Fruit fly (Drosophila melanogaster) whole organism: ENCODE results near the gene CG4751.

Source experiments
- CG8478 ChIP-seq: fragments of >200 bp; optimal IDR thresholded peaks from 2 replicates; lab custom pipeline; 2018; ENCODE audit warnings: inconsistent platforms
- Dll ChIP-seq: fragments of >200 bp; optimal IDR thresholded peaks from 2 replicates; lab custom pipeline; 2017
- EcR ChIP-seq, 2 experiments: fragments of >200 bp; optimal IDR thresholded peaks; 2 replicates each; lab custom pipeline; 2017; ENCODE audit warnings: missing biosample characterization in 2 of 2, missing genetic modification characterization in 2 of 2, missing genetic modification reagents in 2 of 2
- pan ChIP-seq: fragments of >200 bp; optimal IDR thresholded peaks from 2 replicates; lab custom pipeline; 2017
- psq ChIP-seq: fragments of >200 bp; optimal IDR thresholded peaks from 2 replicates; lab custom pipeline; 2017
- usp ChIP-seq: fragments of >200 bp; optimal IDR thresholded peaks from 2 replicates; lab custom pipeline; 2017; ENCODE audit warnings: missing biosample characterization, missing genetic modification characterization, mixed read lengths

CG4751 gene

dm6 chr2L:11171615-11172356, 41.2 kb downstream of the CG4751 start, which contains the start of gene Vm32E:
Gene Vm32E, minus strand, starts transcription at chr2L:11171665.
- TF ChIP-seq psq (lab: Kevin White, UChicago) (no peak), EcR (GFP tag; optimal IDR thresholded peaks at IDR 0.05; lab: Kevin White, UChicago) (no peak), CG8478 (no peak)

- TF ChIP-seq CG8478 (no peak), usp (no peak), pan (lab: Kevin White, UChicago) (no peak), psq (lab: Kevin White, UChicago) (no peak), EcR (GFP tag; optimal IDR thresholded peaks at IDR 0.05; lab: Kevin White, UChicago) (no peak), Dll (lab: Kevin White, UChicago) (no peak)
Measured at dm6 chr2L:11175393-11176258, 45.1 kb downstream of the CG4751 start.

dm6 chr2L:11178334-11178733, 47.8 kb downstream of the CG4751 start:
- TF ChIP-seq Dll (lab: Kevin White, UChicago) (no peak), EcR (GFP tag; optimal IDR thresholded peaks at IDR 0.05; lab: Kevin White, UChicago) (no peak), CG8478 (no peak), pan (lab: Kevin White, UChicago) (no peak), usp (no peak), psq (lab: Kevin White, UChicago) (no peak)

- TF ChIP-seq CG8478 (no peak), pan (lab: Kevin White, UChicago) (no peak), psq (lab: Kevin White, UChicago) (no peak), usp (no peak), Dll (lab: Kevin White, UChicago) (no peak), EcR (GFP tag; optimal IDR thresholded peaks at IDR 0.05; lab: Kevin White, UChicago) (no peak)
Measured at dm6 chr2L:11178826-11179391, 48.4 kb downstream of the CG4751 start, which contains the start of gene Boh2. Gene Boh2, plus strand, starts transcription at chr2L:11179032.

dm6 chr2L:11182148-11182593, 51.6 kb downstream of the CG4751 start:
- no peak for TF ChIP-seq EcR (GFP tag; optimal IDR thresholded peaks at IDR 0.05; lab: Kevin White, UChicago)
- TF ChIP-seq pan (lab: Kevin White, UChicago) = no peak
- TF ChIP-seq psq (lab: Kevin White, UChicago) = no peak
- TF ChIP-seq usp = no peak
- no peak for TF ChIP-seq Dll (lab: Kevin White, UChicago)
- no peak for TF ChIP-seq CG8478

dm6 chr2L:11182610-11183243, 52.2 kb downstream of the CG4751 start:
- no peak for TF ChIP-seq psq (lab: Kevin White, UChicago)
- no peak for TF ChIP-seq EcR (GFP tag; optimal IDR thresholded peaks at IDR 0.05; lab: Kevin White, UChicago)
- no peak for TF ChIP-seq usp

dm6 chr2L:11184144-11184543, 53.6 kb downstream of the CG4751 start:
- TF ChIP-seq CG8478 (no peak), EcR (GFP tag; optimal IDR thresholded peaks at IDR 0.05; lab: Kevin White, UChicago) (no peak), usp (no peak), pan (lab: Kevin White, UChicago) (no peak), Dll (lab: Kevin White, UChicago) (no peak), psq (lab: Kevin White, UChicago) (no peak)
